Fruit fly (Drosophila melanogaster): ENCODE data around the gene sn.
A peak's percentile ranks its signal among the peaks of the same experiment; 100 is the strongest.

The sn gene

dm6 chrX:7972363-7972942 lies 8.6 kb downstream of the sn start (continued):
- peak; percentile 91 for TF ChIP-seq CG17328 (GFP tag; IDR thresholded peaks at IDR 0.05)
- TF ChIP-seq seq (GFP tag; IDR thresholded peaks at IDR 0.05) = peak; percentile 87
- peak; percentile 83 for TF ChIP-seq CG17568 (GFP tag; optimal IDR thresholded peaks at IDR 0.05)
- TF ChIP-seq Bgb (GFP tag; IDR thresholded peaks at IDR 0.05; ENCODE audit: partially characterized antibody) = no peak
- TF ChIP-seq ERR (GFP tag; optimal IDR thresholded peaks at IDR 0.05) = peak; percentile 20
- TF ChIP-seq CG6683 (GFP tag; optimal IDR thresholded peaks at IDR 0.05) = peak; percentile 73
- TF ChIP-seq nom (GFP tag; optimal IDR thresholded peaks at IDR 0.05) = peak; percentile 87
- peak; percentile 55 for TF ChIP-seq Mes4 (GFP tag; optimal IDR thresholded peaks at IDR 0.05)
- TF ChIP-seq Hmx (GFP tag; optimal IDR thresholded peaks at IDR 0.05) = no peak
- TF ChIP-seq CG10321 (GFP tag; IDR thresholded peaks at IDR 0.05) = peak; percentile 49; the same call in 1 of the 2 replicates
- TF ChIP-seq ara (GFP tag; IDR thresholded peaks at IDR 0.05) = peak; percentile 94
- peak; percentile 75 for TF ChIP-seq fd3F (GFP tag; optimal IDR thresholded peaks at IDR 0.05)
- TF ChIP-seq E2f1 (GFP tag; IDR thresholded peaks at IDR 0.05) = peak; percentile 86
- TF ChIP-seq Ravus (GFP tag; IDR thresholded peaks at IDR 0.05) = peak; percentile 38
- TF ChIP-seq CG14860 (GFP tag; IDR thresholded peaks at IDR 0.05; ENCODE audit: partially characterized antibody) = no peak
- peak; percentile 72 for TF ChIP-seq CG3847 (GFP tag; IDR thresholded peaks at IDR 0.05)
- 0 out of 2 replicates have a peak, but pooled peaks have one; percentile 11 for TF ChIP-seq NFAT (GFP tag; IDR thresholded peaks at IDR 0.05)
- peak; percentile 74 for TF ChIP-seq Dbx (GFP tag; IDR thresholded peaks at IDR 0.05)
- peak; percentile 52 for TF ChIP-seq CG9215 (GFP tag; IDR thresholded peaks at IDR 0.05)
- peak; percentile 42 for TF ChIP-seq ab (GFP tag; optimal IDR thresholded peaks at IDR 0.05)
- TF ChIP-seq Dp (GFP tag; optimal IDR thresholded peaks at IDR 0.05) = no peak
- peak; percentile 75 for TF ChIP-seq Nf-YA (GFP tag; IDR thresholded peaks at IDR 0.05)
- peak in 1 of 3 experiments; percentile 85 for TF ChIP-seq lola (GFP tag; optimal IDR thresholded peaks at IDR 0.05)
- TF ChIP-seq ems (GFP tag; optimal IDR thresholded peaks at IDR 0.05) = peak; percentile 64
- TF ChIP-seq Sox100B (GFP tag; optimal IDR thresholded peaks at IDR 0.05) = peak; percentile 82
- TF ChIP-seq Camta (GFP tag; optimal IDR thresholded peaks at IDR 0.05) = peak; percentile 58
- TF ChIP-seq CG31441 (GFP tag; IDR thresholded peaks at IDR 0.05) = peak; percentile 94
- TF ChIP-seq sima (GFP tag; optimal IDR thresholded peaks at IDR 0.05) = peak; percentile 13
- no peak for TF ChIP-seq hth (optimal IDR thresholded peaks at IDR 0.05)
- peak; percentile 55 for TF ChIP-seq CG13894 (tag; optimal IDR thresholded peaks at IDR 0.05)
- peak; percentile 59 for TF ChIP-seq CG7786 (GFP tag; optimal IDR thresholded peaks at IDR 0.05)
- TF ChIP-seq CG1233 (GFP tag; optimal IDR thresholded peaks at IDR 0.05) = peak; percentile 80
- TF ChIP-seq Optix (GFP tag; IDR thresholded peaks at IDR 0.05) = peak; percentile 89
- TF ChIP-seq Fer3 (tag; optimal IDR thresholded peaks at IDR 0.05) = peak; percentile 78
- no peak for TF ChIP-seq CG4282 (GFP tag; optimal IDR thresholded peaks at IDR 0.05)
- peak; percentile 90 for TF ChIP-seq CG7556 (GFP tag; optimal IDR thresholded peaks at IDR 0.05)
- TF ChIP-seq Lpt (GFP tag; optimal IDR thresholded peaks at IDR 0.05) = no peak
- no peak for TF ChIP-seq z (GFP tag; IDR thresholded peaks at IDR 0.05)
- TF ChIP-seq Xrp1 (GFP tag; IDR thresholded peaks at IDR 0.05) = peak; percentile 96
- TF ChIP-seq CG7839 (tag; optimal IDR thresholded peaks at IDR 0.05) = peak; percentile 92
- TF ChIP-seq CG18764 (GFP tag; optimal IDR thresholded peaks at IDR 0.05) = peak; percentile 66
- TF ChIP-seq D19A (tag; optimal IDR thresholded peaks at IDR 0.05) = peak; percentile 79
- TF ChIP-seq gsb-n (tag; optimal IDR thresholded peaks at IDR 0.05) = peak; percentile 90
- TF ChIP-seq fru (optimal IDR thresholded peaks at IDR 0.05) = no peak
- TF ChIP-seq ham (GFP tag; IDR thresholded peaks at IDR 0.05) = 0 out of 2 replicates have a peak, but pooled peaks have one; percentile 34
- TF ChIP-seq Sox102F (GFP tag; optimal IDR thresholded peaks at IDR 0.05) = peak; percentile 91
- peak; percentile 98 for TF ChIP-seq CG11696 (GFP tag; IDR thresholded peaks at IDR 0.05)
- peak; percentile 47 for TF ChIP-seq gro (GFP tag; optimal IDR thresholded peaks at IDR 0.05)
- TF ChIP-seq Kr (GFP tag; optimal IDR thresholded peaks at IDR 0.05) = no peak
- no peak for TF ChIP-seq zfh2 (GFP tag; optimal IDR thresholded peaks at IDR 0.05)
- peak; percentile 74 for TF ChIP-seq CG10654 (GFP tag; optimal IDR thresholded peaks at IDR 0.05)

Data from whole organism, embryonic.